Worm (Caenorhabditis elegans): ENCODE measurements around the gene C35D10.10.

Gene C35D10.10

ce11 chrIII:4906896-4907295 lies 45.3 kb upstream of the C35D10.10 start, which contains the start of gene rom-1:
TSS of gene rom-1 (plus strand) at chrIII:4907196.
- TF ChIP-seq ets-5 (GFP tag; IDR thresholded peaks at IDR 0.05) (no peak), blmp-1 (tag; optimal IDR thresholded peaks at IDR 0.05) (no peak), nhr-85 (tag) (no peak), tlp-1 (tag; optimal IDR thresholded peaks at IDR 0.05) (no peak), alr-1 (tag; optimal IDR thresholded peaks at IDR 0.05; ENCODE audit: borderline replicate concordance) (no peak), aly-2 (tag; optimal IDR thresholded peaks at IDR 0.05) (no peak), fos-1 (tag; optimal IDR thresholded peaks at IDR 0.05) (no peak), ces-1 (GFP tag; optimal IDR thresholded peaks at IDR 0.05) (no peak), unc-86 (tag; optimal IDR thresholded peaks at IDR 0.05) (no peak), unc-98 (GFP tag; IDR thresholded peaks at IDR 0.05) (no peak), efl-1 (optimal IDR thresholded peaks at IDR 0.05) (no peak), efl-1 (GFP tag; optimal IDR thresholded peaks at IDR 0.05 in 1 of 2) (no peak), nhr-12 (tag; optimal IDR thresholded peaks at IDR 0.05) (no peak), zip-4 (GFP tag; optimal IDR thresholded peaks at IDR 0.05) (no peak), sup-37 (GFP tag; optimal IDR thresholded peaks at IDR 0.05) (no peak), mab-9 (GFP tag; IDR thresholded peaks at IDR 0.05) (no peak), swsn-7 (tag; optimal IDR thresholded peaks at IDR 0.05) (no peak)

ce11 chrIII:4906365-4906764 lies 44.8 kb upstream of the C35D10.10 start:
- TF ChIP-seq elt-2 (tag; optimal IDR thresholded peaks at IDR 0.05) (peak; percentile 32), lin-14 (GFP tag; optimal IDR thresholded peaks at IDR 0.05) (peak; percentile 16), elt-3 (tag; optimal IDR thresholded peaks at IDR 0.05) (peak in 1 of 6 experiments; percentile 51), ceh-8 (GFP tag; optimal IDR thresholded peaks at IDR 0.05) (no peak), fkh-8 (tag; optimal IDR thresholded peaks at IDR 0.05) (no peak), nhr-85 (tag) (peak; percentile 8), blmp-1 (tag; optimal IDR thresholded peaks at IDR 0.05) (peak; percentile 63)

ce11 chrIII:4905405-4905804 lies 43.8 kb upstream of the C35D10.10 start, which contains the start of gene F26F4.8:
TSS of gene F26F4.8 (minus strand) at chrIII:4905473.
- TF ChIP-seq ets-5 (GFP tag; IDR thresholded peaks at IDR 0.05) (no peak), rnt-1 (tag; optimal IDR thresholded peaks at IDR 0.05) (peak; percentile 59), sptf-1 (tag; optimal IDR thresholded peaks at IDR 0.05) (no peak), ceh-82 (tag; optimal IDR thresholded peaks at IDR 0.05) (no peak), unc-30 (tag; optimal IDR thresholded peaks at IDR 0.05) (no peak), lin-13 (GFP tag; optimal IDR thresholded peaks at IDR 0.05) (no peak), fkh-10 (GFP tag; optimal IDR thresholded peaks at IDR 0.05) (no peak), nhr-20 (tag; optimal IDR thresholded peaks at IDR 0.05) (peak; percentile 46), nhr-12 (tag; optimal IDR thresholded peaks at IDR 0.05) (no peak), efl-1 (optimal IDR thresholded peaks at IDR 0.05) (peak; percentile 61 to 76), efl-1 (GFP tag; optimal IDR thresholded peaks at IDR 0.05 in 1 of 2) (peak; percentile 84 to 98), hlh-4 (tag; optimal IDR thresholded peaks at IDR 0.05) (no peak), ceh-8 (GFP tag; optimal IDR thresholded peaks at IDR 0.05) (no peak), hpl-2 (GFP tag; optimal IDR thresholded peaks at IDR 0.05) (no peak), dsc-1 (tag; optimal IDR thresholded peaks at IDR 0.05) (peak; percentile 53), lin-35 (GFP tag; optimal IDR thresholded peaks at IDR 0.05) (peak; percentile 77 to 83), lin-39 (tag; optimal IDR thresholded peaks at IDR 0.05) (no peak), sup-37 (GFP tag; optimal IDR thresholded peaks at IDR 0.05) (no peak), dpl-1 (GFP tag; optimal IDR thresholded peaks at IDR 0.05) (peak; percentile 52 to 84 (median 73)), lsy-2 (tag; optimal IDR thresholded peaks at IDR 0.05) (peak; percentile 35 to 51), tlp-1 (tag; optimal IDR thresholded peaks at IDR 0.05) (no peak), nhr-71 (tag; optimal IDR thresholded peaks at IDR 0.05) (peak; percentile 68), C04F5.9 (tag; optimal IDR thresholded peaks at IDR 0.05) (peak; percentile 59), egl-13 (tag; optimal IDR thresholded peaks at IDR 0.05) (peak; percentile 61), ama-1 (optimal IDR thresholded peaks at IDR 0.05) (no peak), nhr-90 (tag; optimal IDR thresholded peaks at IDR 0.05; ENCODE audit: poor library complexity) (peak; percentile 63), fkh-4 (tag; optimal IDR thresholded peaks at IDR 0.05; ENCODE audit: borderline replicate concordance) (peak; percentile 88), ztf-4 (tag; optimal IDR thresholded peaks at IDR 0.05) (no peak), isw-1 (GFP tag; IDR thresholded peaks at IDR 0.05) (peak; percentile 37), swsn-7 (tag; optimal IDR thresholded peaks at IDR 0.05) (peak; percentile 19), lin-14 (GFP tag; optimal IDR thresholded peaks at IDR 0.05) (peak; percentile 64), lin-15B (tag; optimal IDR thresholded peaks at IDR 0.05) (peak; percentile 30), F16B12.6 (tag; optimal IDR thresholded peaks at IDR 0.05) (no peak), nhr-47 (tag; optimal IDR thresholded peaks at IDR 0.05) (peak; percentile 66), irx-1 (tag; optimal IDR thresholded peaks at IDR 0.05) (peak; percentile 88), fos-1 (tag; optimal IDR thresholded peaks at IDR 0.05) (no peak), unc-86 (tag; optimal IDR thresholded peaks at IDR 0.05) (peak; percentile 26), zip-4 (GFP tag; optimal IDR thresholded peaks at IDR 0.05) (no peak)

Data from whole organism, L1 larva.